Worm (Caenorhabditis elegans) whole organism, early embryonic: ENCODE data around the gene pmp-1.

ENCODE experiments used
- ama-1 ChIP-seq: fragments of 150-350 bp; optimal IDR thresholded peaks from 2 replicates; lab custom pipeline; 2014
- ceh-13 ChIP-seq: fragments of 200-800 bp; sonication (Bioruptor generic); optimal IDR thresholded peaks from 2 replicates; lab custom pipeline; 2018; ENCODE audit warnings: mild to moderate bottlenecking, missing genetic modification characterization, missing compliant biosample characterization
- ets-7 ChIP-seq: sonication (generic microtip); optimal IDR thresholded peaks from 2 replicates; lab custom pipeline; 2016; ENCODE audit warnings: missing genotype, missing genetic modification characterization, missing compliant biosample characterization
- flt-1 ChIP-seq: fragments of 200-800 bp; sonication (Bioruptor generic); IDR thresholded peaks from 2 replicates; pipeline ENCODE4 v1.3.6; 2022; ENCODE audit warnings: missing genetic modification characterization, missing compliant biosample characterization
- hnd-1 ChIP-seq: sonication (generic microtip); optimal IDR thresholded peaks from 2 replicates; lab custom pipeline; 2016; ENCODE audit warnings: missing genetic modification characterization, missing compliant biosample characterization
- tbx-11 ChIP-seq: fragments of 200-800 bp; sonication (Bioruptor generic); IDR thresholded peaks from 2 replicates; pipeline ENCODE4 v1.3.6; 2022; ENCODE audit warnings: missing genetic modification characterization, missing compliant biosample characterization

DNA sequence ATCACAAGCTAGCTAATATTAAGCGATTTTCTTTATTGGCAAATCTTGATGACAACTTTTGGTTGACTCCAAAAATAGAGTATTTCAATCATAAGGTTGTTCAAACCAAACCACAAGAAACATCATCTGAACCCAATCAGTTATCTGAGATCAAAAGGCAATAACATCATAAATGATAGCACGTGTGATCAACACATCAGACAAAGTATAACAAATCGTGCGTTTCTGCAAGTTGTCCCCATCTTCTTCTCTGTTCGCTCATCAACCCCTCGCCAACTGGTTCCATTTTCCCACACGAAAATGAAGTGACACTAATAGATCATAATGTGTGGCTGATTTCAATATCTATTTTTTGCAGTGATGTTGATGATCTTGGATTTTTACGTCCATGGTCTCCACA, 34.2 kb downstream of the pmp-1 start:
- TF ChIP-seq ama-1 (lab: Kevin White, UChicago): no peak
- TF ChIP-seq tbx-11: no peak
- TF ChIP-seq ets-7: no peak
- TF ChIP-seq flt-1: no peak
- TF ChIP-seq ceh-13 (GFP tag; lab: Kevin White, UChicago): no peak
- TF ChIP-seq hnd-1 (tag; lab: Kevin White, UChicago): no peak
